Worm (Caenorhabditis elegans): Measurements from ENCODE around the gene lys-4.

Gene lys-4

ce11 chrIV:11646908-11647307, 23.9 kb upstream of the lys-4 start:
- peak; percentile 48 for TF ChIP-seq dve-1 (tag; optimal IDR thresholded peaks at IDR 0.05; ENCODE audit: insufficient read depth)
- TF ChIP-seq ZK337.2 (GFP tag; IDR thresholded peaks at IDR 0.05) = no peak
- peak; percentile 9 for TF ChIP-seq hlh-11 (tag; optimal IDR thresholded peaks at IDR 0.05)
- no peak for TF ChIP-seq F26F4.8 (GFP tag; conservative IDR thresholded peaks at IDR 0.05)
- no peak for TF ChIP-seq aly-2 (tag; optimal IDR thresholded peaks at IDR 0.05)
- no peak for TF ChIP-seq dmd-8 (GFP tag; IDR thresholded peaks at IDR 0.05)
- no peak for TF ChIP-seq attf-4 (tag; optimal IDR thresholded peaks at IDR 0.05)
- TF ChIP-seq lin-13 (GFP tag; optimal IDR thresholded peaks at IDR 0.05) = no peak
- TF ChIP-seq lin-1 (GFP tag; IDR thresholded peaks at IDR 0.05) = no peak
- peak in 1 of 2 experiments; percentile 77 for TF ChIP-seq daf-16 (GFP tag; optimal IDR thresholded peaks at IDR 0.05)
- TF ChIP-seq daf-16 (tag; optimal IDR thresholded peaks at IDR 0.05) = peak; percentile 74
- TF ChIP-seq F44E2.7 (GFP tag; IDR thresholded peaks at IDR 0.05) = no peak
- no peak for TF ChIP-seq mdt-29 (GFP tag; IDR thresholded peaks at IDR 0.05)

ce11 chrIV:11645354-11645753, 22.4 kb upstream of the lys-4 start:
- TF ChIP-seq R02D3.7 (tag; optimal IDR thresholded peaks at IDR 0.05) (no peak), cey-2 (tag; optimal IDR thresholded peaks at IDR 0.05; ENCODE audit: borderline replicate concordance, insufficient read depth) (no peak), pha-4 (GFP tag; IDR thresholded peaks at IDR 0.05) (no peak), pha-4 (tag; optimal IDR thresholded peaks at IDR 0.05) (no peak), nhr-6 (tag; optimal IDR thresholded peaks at IDR 0.05) (no peak), lim-7 (GFP tag; IDR thresholded peaks at IDR 0.05) (no peak), nhr-77 (tag; optimal IDR thresholded peaks at IDR 0.05) (no peak), nhr-76 (tag; optimal IDR thresholded peaks at IDR 0.05) (no peak), madf-9 (GFP tag; conservative IDR thresholded peaks at IDR 0.05) (no peak), daf-16 (GFP tag; optimal IDR thresholded peaks at IDR 0.05) (no peak), daf-16 (tag; optimal IDR thresholded peaks at IDR 0.05) (peak; percentile 86), ctbp-1 (GFP tag; IDR thresholded peaks at IDR 0.05) (no peak), ceh-32 (tag; optimal IDR thresholded peaks at IDR 0.05; ENCODE audit: poor library complexity) (no peak), ztf-11 (tag; optimal IDR thresholded peaks at IDR 0.05) (no peak), unc-62 (GFP tag; optimal IDR thresholded peaks at IDR 0.05 in 1 of 2) (peak in 1 of 2 experiments; percentile 92), unc-62 (tag; optimal IDR thresholded peaks at IDR 0.05) (no peak), T20F7.1 (GFP tag; optimal IDR thresholded peaks at IDR 0.05) (no peak), tag-97 (GFP tag; IDR thresholded peaks at IDR 0.05) (no peak), ceh-20 (GFP tag; IDR thresholded peaks at IDR 0.05) (no peak), nhr-28 (tag; optimal IDR thresholded peaks at IDR 0.05) (peak; percentile 2), gei-8 (GFP tag; optimal IDR thresholded peaks at IDR 0.05) (no peak), lin-39 (tag; optimal IDR thresholded peaks at IDR 0.05) (no peak), dve-1 (tag; optimal IDR thresholded peaks at IDR 0.05; ENCODE audit: insufficient read depth) (peak; percentile 39), daf-19 (GFP tag; conservative IDR thresholded peaks at IDR 0.05) (no peak), daf-12 (tag; optimal IDR thresholded peaks at IDR 0.05) (no peak)

- peak in 1 of 2 experiments; percentile 33 for TF ChIP-seq daf-16 (GFP tag; optimal IDR thresholded peaks at IDR 0.05)
- no peak for TF ChIP-seq daf-16 (tag; optimal IDR thresholded peaks at IDR 0.05)
- no peak for TF ChIP-seq nhr-102 (tag; optimal IDR thresholded peaks at IDR 0.05)
- TF ChIP-seq ctbp-1 (GFP tag; IDR thresholded peaks at IDR 0.05) = 0 out of 2 replicates have a peak, but pooled peaks have one; percentile 24
- peak in 1 of 2 experiments; percentile 53 for TF ChIP-seq unc-62 (GFP tag; optimal IDR thresholded peaks at IDR 0.05 in 1 of 2)
- TF ChIP-seq unc-62 (tag; optimal IDR thresholded peaks at IDR 0.05) = no peak
- TF ChIP-seq lsy-2 (tag; optimal IDR thresholded peaks at IDR 0.05) = peak in 1 of 2 experiments; percentile 53
- TF ChIP-seq F44E2.7 (GFP tag; IDR thresholded peaks at IDR 0.05) = no peak
- no peak for TF ChIP-seq lin-13 (GFP tag; optimal IDR thresholded peaks at IDR 0.05)
- no peak for TF ChIP-seq mdl-1 (tag; optimal IDR thresholded peaks at IDR 0.05)
- TF ChIP-seq mes-2 (tag; optimal IDR thresholded peaks at IDR 0.05; ENCODE audit: poor library complexity, severe bottlenecking) = no peak
- no peak for TF ChIP-seq dve-1 (tag; optimal IDR thresholded peaks at IDR 0.05; ENCODE audit: insufficient read depth)
- no peak for TF ChIP-seq lin-29 (GFP tag; IDR thresholded peaks at IDR 0.05)
- TF ChIP-seq attf-4 (tag; optimal IDR thresholded peaks at IDR 0.05) = no peak
- no peak for TF ChIP-seq nhr-41 (GFP tag; IDR thresholded peaks at IDR 0.05)
- TF ChIP-seq tra-1 (GFP tag; IDR thresholded peaks at IDR 0.05) = 0 out of 2 replicates have a peak, but pooled peaks have one; percentile 37
- TF ChIP-seq dmd-9 (GFP tag; IDR thresholded peaks at IDR 0.05) = no peak
- peak; percentile 0 for TF ChIP-seq ama-1 (optimal IDR thresholded peaks at IDR 0.05)
- TF ChIP-seq vab-7 (GFP tag; IDR thresholded peaks at IDR 0.05) = no peak
- no peak for TF ChIP-seq daf-8 (GFP tag; IDR thresholded peaks at IDR 0.05)
- TF ChIP-seq hmg-1.1 (GFP tag; IDR thresholded peaks at IDR 0.05) = no peak
- TF ChIP-seq skn-1 (tag; optimal IDR thresholded peaks at IDR 0.05) = no peak
Observed at ce11 chrIV:11644705-11645104, 21.7 kb upstream of the lys-4 start.

Data from whole organism, L4 larva.